Fruit fly (Drosophila melanogaster): ENCODE measurements around the gene Sk2.

Sk2 gene

DNA sequence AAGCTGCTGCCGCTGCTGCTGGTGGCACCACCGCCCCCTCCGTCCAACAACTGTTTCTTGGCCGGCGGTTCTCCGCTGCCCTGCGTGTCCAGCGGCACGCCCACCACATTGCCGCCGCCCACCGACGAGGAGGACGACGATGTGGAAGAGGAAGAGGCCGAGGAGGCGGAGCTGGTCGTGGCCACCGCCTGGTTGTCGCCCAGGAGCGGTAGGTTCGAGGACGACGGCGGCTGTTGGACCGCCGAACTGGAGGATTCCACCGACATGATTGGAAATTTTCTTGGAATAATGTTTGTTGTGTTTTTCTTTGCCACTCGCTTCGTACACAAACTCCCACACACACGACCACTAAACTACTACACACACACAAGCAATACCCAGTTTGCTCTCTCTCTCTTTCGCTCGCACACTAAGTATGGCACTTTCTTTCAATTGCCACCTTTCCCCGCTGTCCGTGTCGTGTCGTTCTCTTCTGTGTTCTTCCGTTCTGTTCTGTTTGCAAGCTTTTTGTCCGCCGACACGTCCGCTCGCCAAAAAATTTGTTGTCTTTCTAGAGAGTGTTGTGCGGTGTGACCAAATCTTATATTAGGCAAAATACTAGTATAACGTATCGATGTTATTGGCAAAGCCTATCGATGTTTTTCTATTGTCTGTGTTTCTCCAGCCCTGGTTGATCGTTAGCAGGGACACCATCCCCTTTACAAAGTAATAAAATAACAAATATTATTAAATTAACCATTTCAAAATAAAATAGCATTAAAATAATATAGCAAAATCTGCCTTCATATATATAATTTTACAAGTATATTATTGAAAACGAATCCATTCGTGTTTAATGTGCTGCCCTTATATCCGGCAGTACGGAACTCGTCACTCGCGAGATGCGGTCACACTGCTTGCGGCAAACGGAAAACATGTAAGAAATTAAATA is 23.7 kb downstream of the Sk2 start, which contains the start of the genes CG32486 and PAN3:
Gene CG32486, minus strand, starts transcription at position 566 of the 931 bp plus-strand sequence.
Gene PAN3, plus strand, starts transcription at position 860 of the 931 bp plus-strand sequence.
- no peak for TF ChIP-seq pan (optimal IDR thresholded peaks at IDR 0.05)
- TF ChIP-seq EcR (GFP tag; optimal IDR thresholded peaks at IDR 0.05), result no peak

DNA sequence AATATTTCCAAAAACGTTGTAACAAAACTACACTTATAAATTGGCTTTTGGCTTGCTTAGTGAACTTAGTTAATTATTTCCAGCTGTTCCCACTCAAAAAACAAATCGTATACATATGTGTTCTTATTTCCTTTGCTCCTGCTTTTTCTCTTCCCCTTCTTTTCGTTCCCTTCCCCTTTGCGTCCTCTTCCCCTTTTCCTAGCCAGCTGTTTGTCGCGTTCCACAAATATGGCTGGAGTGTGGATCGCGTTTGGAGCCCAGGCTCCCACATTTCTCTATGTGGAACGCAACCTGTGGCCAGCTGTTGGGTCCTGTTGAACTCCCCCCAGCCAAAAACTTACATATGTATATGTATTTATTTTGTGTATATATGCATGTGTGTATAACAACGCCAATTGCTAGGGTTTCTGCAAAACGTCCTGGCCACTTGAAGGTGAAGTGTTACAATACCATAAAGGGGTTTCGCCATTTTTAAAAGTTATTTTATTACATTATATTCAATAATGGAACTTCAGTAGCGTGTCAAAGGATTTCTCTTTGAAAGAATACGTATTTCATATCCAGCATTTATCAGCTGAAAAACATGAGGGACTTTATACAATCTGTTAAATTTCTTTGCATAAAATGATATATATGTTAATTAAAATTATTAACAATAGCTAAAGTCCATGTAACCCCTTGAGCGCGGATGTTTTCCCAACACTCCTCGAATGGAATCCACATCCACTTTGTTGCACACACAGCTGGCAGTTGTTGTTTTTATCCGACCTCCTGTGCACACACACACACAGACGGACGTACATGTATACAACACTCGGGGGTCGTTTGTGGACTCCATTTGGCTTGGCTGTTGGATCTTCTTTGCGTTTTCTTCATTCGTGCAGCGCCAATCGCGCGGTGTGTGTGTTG is 25.0 kb downstream of the Sk2 start:
- no peak for TF ChIP-seq Dll (optimal IDR thresholded peaks at IDR 0.05)
- no peak for TF ChIP-seq EcR (GFP tag; optimal IDR thresholded peaks at IDR 0.05)
- TF ChIP-seq pan (optimal IDR thresholded peaks at IDR 0.05), result no peak
- no peak for TF ChIP-seq psq (optimal IDR thresholded peaks at IDR 0.05)
- no peak for TF ChIP-seq CG8478 (optimal IDR thresholded peaks at IDR 0.05)
- no peak for TF ChIP-seq usp (GFP tag; optimal IDR thresholded peaks at IDR 0.05)

DNA sequence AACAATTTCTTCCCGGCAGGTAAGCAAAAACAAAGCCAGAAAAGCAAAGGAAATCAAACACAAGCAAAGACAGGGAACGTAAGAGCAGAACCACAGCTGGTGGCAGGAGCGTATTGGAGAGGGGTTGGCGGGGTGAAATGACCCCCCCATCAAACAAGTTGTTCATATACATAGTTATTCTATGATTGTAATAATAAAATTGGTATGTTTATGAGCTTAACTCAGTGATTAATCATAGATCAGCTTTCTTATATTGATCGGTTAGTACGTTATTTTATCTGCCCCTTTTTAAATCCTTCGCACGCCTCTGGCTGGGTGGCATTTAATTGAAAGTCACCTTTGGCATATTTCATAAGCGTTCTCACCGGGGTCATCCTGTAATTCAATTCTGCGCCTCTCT is 26.6 kb downstream of the Sk2 start:
- no peak for TF ChIP-seq usp (GFP tag; optimal IDR thresholded peaks at IDR 0.05)
- TF ChIP-seq EcR (GFP tag; optimal IDR thresholded peaks at IDR 0.05), result no peak
- TF ChIP-seq pan (optimal IDR thresholded peaks at IDR 0.05), result no peak
- TF ChIP-seq CG8478 (optimal IDR thresholded peaks at IDR 0.05), result no peak
- TF ChIP-seq psq (optimal IDR thresholded peaks at IDR 0.05), result no peak
- TF ChIP-seq Dll (optimal IDR thresholded peaks at IDR 0.05), result no peak

DNA sequence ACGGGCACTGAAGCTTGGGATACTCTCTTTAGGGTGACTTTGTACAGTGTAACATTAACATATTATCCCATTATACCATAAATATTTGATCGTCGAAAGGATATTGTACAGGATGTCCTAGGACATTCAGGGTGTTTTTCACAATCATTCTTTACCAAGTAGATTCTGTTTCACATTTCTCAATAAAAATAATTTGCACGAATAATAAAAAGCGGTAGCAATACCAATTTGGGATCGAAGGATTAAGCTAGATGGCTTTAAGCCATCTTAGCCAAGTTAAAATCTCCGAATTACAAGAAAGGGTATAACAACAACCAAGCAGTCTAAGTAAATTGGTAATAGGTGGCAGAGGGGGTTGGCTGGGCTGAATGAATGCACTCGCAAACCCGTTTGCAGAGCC is 27.5 kb downstream of the Sk2 start:
- TF ChIP-seq EcR (GFP tag; optimal IDR thresholded peaks at IDR 0.05) (no peak), Dll (optimal IDR thresholded peaks at IDR 0.05) (no peak)

DNA sequence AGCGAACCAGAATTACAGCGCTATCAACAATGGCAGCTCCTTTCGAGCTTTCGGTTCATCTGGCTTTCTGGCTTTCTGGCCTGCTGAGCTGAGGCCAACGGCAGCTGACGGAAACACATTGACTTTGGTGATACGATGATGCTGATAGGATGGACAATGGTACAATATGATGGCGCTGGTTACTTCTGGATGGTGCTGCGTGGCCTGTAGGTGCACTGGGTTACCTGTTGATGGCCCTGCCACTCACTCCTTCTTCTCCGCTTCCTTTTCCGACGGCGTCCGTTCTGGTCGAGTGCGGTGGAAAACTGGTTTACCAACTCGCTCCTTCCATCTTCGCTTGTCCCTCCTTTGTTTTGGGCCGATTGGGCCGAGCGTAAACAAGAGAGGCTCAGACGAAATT is 27.9 kb downstream of the Sk2 start:
- TF ChIP-seq EcR (GFP tag; optimal IDR thresholded peaks at IDR 0.05), result no peak
- TF ChIP-seq CG8478 (optimal IDR thresholded peaks at IDR 0.05), result no peak
- no peak for TF ChIP-seq usp (GFP tag; optimal IDR thresholded peaks at IDR 0.05)
- no peak for TF ChIP-seq Dll (optimal IDR thresholded peaks at IDR 0.05)
- no peak for TF ChIP-seq pan (optimal IDR thresholded peaks at IDR 0.05)
- no peak for TF ChIP-seq psq (optimal IDR thresholded peaks at IDR 0.05)

DNA sequence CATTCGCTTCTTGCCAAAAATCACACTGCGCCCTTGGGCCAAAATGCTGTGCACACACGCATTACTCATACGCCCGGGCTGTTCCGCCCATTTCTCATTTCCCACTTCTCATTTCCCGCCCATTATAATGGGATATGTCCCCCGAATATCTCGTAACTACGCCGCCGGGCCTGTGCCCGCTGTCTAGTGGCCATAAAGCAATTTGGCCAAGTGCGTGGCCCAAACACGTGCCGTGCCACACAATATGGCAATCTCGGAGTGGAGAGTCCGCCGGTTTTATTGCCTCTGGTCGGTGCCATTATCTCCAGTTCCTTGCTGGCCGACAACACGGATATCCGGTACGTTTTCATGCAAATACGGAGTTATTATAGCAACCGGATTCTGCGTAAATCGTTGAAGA is 30.1 kb downstream of the Sk2 start:
- TF ChIP-seq CG8478 (optimal IDR thresholded peaks at IDR 0.05), result no peak
- TF ChIP-seq Dll (optimal IDR thresholded peaks at IDR 0.05), result peak; percentile 32

- TF ChIP-seq Dll (optimal IDR thresholded peaks at IDR 0.05) (no peak), pan (optimal IDR thresholded peaks at IDR 0.05) (peak; percentile 49)
These were observed 30.8 kb downstream of the Sk2 start for dm6 chr3L:3077568-3078107.

- no peak for TF ChIP-seq Dll (optimal IDR thresholded peaks at IDR 0.05)
- TF ChIP-seq pan (optimal IDR thresholded peaks at IDR 0.05), result no peak
- TF ChIP-seq psq (optimal IDR thresholded peaks at IDR 0.05), result no peak
These were observed 31.7 kb downstream of the Sk2 start for dm6 chr3L:3078398-3079155.

DNA sequence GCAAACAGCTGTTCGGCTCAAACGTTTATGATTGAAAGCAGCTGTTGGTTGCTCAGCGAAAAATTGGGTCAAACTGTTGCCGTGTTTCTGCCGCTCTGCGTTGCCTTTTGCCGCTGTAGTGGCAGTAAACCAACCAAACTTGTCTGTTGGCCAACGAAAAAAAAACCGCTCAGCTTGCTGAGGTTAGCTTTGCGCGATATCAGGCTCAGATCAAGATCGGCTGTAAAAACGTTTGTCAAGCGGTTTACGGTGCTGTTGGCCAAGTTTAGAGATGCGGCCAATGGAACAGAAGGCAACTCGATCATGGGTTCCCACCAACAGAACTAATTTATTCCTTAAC is 32.2 kb downstream of the Sk2 start:
- no peak for TF ChIP-seq CG8478 (optimal IDR thresholded peaks at IDR 0.05)
- TF ChIP-seq Dll (optimal IDR thresholded peaks at IDR 0.05), result no peak
- TF ChIP-seq EcR (GFP tag; optimal IDR thresholded peaks at IDR 0.05), result no peak
- TF ChIP-seq pan (optimal IDR thresholded peaks at IDR 0.05), result no peak

- peak in 1 of 2 experiments; percentile 63 for TF ChIP-seq EcR (GFP tag; optimal IDR thresholded peaks at IDR 0.05)
- TF ChIP-seq pan (optimal IDR thresholded peaks at IDR 0.05), result no peak
- no peak for TF ChIP-seq psq (optimal IDR thresholded peaks at IDR 0.05)
- no peak for TF ChIP-seq CG8478 (optimal IDR thresholded peaks at IDR 0.05)
- no peak for TF ChIP-seq Dll (optimal IDR thresholded peaks at IDR 0.05)
- no peak for TF ChIP-seq usp (GFP tag; optimal IDR thresholded peaks at IDR 0.05)
These were observed 33.5 kb downstream of the Sk2 start for dm6 chr3L:3080084-3080994.

DNA sequence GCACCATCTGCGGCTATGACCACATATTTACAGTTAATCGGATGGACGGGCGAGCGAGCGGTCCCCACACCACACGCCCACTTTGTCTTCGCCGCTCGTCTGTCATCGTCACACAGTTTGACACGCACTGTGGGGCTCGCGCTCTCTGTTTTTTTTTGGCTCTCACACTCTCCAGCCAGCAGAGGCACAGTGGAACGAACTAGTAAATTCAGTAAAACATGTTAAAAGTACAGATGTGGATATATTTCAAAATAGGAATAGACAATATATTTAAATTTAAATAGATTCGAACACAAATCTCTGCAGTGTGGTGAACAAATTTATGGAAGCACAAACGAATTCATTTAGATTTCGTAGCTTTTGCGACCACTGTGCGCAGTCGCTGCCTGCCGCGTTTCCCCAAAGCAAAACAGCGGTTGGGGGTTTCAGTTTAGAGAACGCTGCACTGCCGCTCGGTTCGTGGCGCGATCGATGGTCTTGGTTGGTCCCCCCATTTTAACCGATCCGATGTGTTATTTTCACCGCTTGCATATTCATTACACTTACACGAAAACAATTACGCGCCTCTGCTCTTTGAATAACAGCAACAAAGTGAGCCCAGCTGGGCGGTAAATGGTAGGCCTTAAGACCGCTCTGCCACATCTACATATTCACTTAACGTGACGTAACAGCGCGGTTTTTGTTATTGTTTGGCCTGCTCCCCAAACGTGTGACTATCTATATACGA is 34.4 kb downstream of the Sk2 start:
- TF ChIP-seq usp (GFP tag; optimal IDR thresholded peaks at IDR 0.05), result no peak
- no peak for TF ChIP-seq psq (optimal IDR thresholded peaks at IDR 0.05)
- TF ChIP-seq CG8478 (optimal IDR thresholded peaks at IDR 0.05), result no peak
- TF ChIP-seq Dll (optimal IDR thresholded peaks at IDR 0.05), result no peak
- no peak for TF ChIP-seq EcR (GFP tag; optimal IDR thresholded peaks at IDR 0.05)
- no peak for TF ChIP-seq pan (optimal IDR thresholded peaks at IDR 0.05)
